Fruit fly (Drosophila melanogaster) whole organism, embryonic: Measurements from ENCODE around the gene CG7953.

Experiments
- Adf1 ChIP-seq: fragments of 200-800 bp; sonication (Bioruptor generic); IDR thresholded peaks from 2 replicates; pipeline ENCODE4 v1.3.6; 2022; ENCODE audit warnings: missing biosample characterization, missing genetic modification characterization
- BtbVII ChIP-seq: fragments of 200-800 bp; sonication (Bioruptor generic); optimal IDR thresholded peaks from 3 replicates; lab custom pipeline; 2017; ENCODE audit warnings: missing biosample characterization, mild to moderate bottlenecking, missing genetic modification characterization
- CG10147 ChIP-seq: fragments of 200-800 bp; sonication (Bioruptor generic); optimal IDR thresholded peaks from 2 replicates; lab custom pipeline; 2019; ENCODE audit warnings: missing biosample characterization, mild to moderate bottlenecking, missing genetic modification characterization, moderate library complexity
- CG12071 ChIP-seq: fragments of 200-800 bp; sonication (Bioruptor generic); optimal IDR thresholded peaks from 3 replicates; lab custom pipeline; 2018; ENCODE audit warnings: missing biosample characterization, mild to moderate bottlenecking, missing genetic modification characterization
- CG13123 ChIP-seq: fragments of 200-800 bp; sonication (Bioruptor generic); optimal IDR thresholded peaks from 2 replicates; lab custom pipeline; 2016; ENCODE audit warnings: missing biosample characterization, missing genetic modification characterization
- CG13296 ChIP-seq: fragments of 200-800 bp; sonication (Bioruptor generic); optimal IDR thresholded peaks from 3 replicates; lab custom pipeline; 2018; ENCODE audit warnings: missing biosample characterization, mild to moderate bottlenecking, missing genetic modification characterization
- CG14441 ChIP-seq: fragments of 200-800 bp; sonication (Bioruptor generic); IDR thresholded peaks from 2 replicates; pipeline ENCODE4 v1.3.6; 2022; ENCODE audit warnings: missing biosample characterization, missing genetic modification characterization
- CG14965 ChIP-seq: fragments of 200-800 bp; sonication (Bioruptor generic); optimal IDR thresholded peaks from 2 replicates; lab custom pipeline; 2016; ENCODE audit warnings: missing biosample characterization, missing genetic modification characterization, borderline replicate concordance
- CG17385 ChIP-seq: fragments of 200-800 bp; sonication (Bioruptor generic); optimal IDR thresholded peaks from 3 replicates; lab custom pipeline; 2018; ENCODE audit warnings: missing biosample characterization, mild to moderate bottlenecking, missing genetic modification characterization
- CG2712 ChIP-seq: fragments of 200-800 bp; optimal IDR thresholded peaks from 3 replicates; lab custom pipeline; 2019; ENCODE audit warnings: missing biosample characterization, mild to moderate bottlenecking, missing genetic modification characterization, moderate library complexity
- CG2875 ChIP-seq: fragments of 200-800 bp; sonication (Bioruptor generic); optimal IDR thresholded peaks from 2 replicates; lab custom pipeline; 2017; ENCODE audit warnings: missing biosample characterization, mild to moderate bottlenecking, missing genetic modification characterization, missing genetic modification reagents
- CG32772 ChIP-seq: fragments of 200-800 bp; sonication (Bioruptor generic); IDR thresholded peaks from 2 replicates; pipeline ENCODE4 v1.3.6; 2022; ENCODE audit warnings: missing biosample characterization, missing genetic modification characterization
- CG4282 ChIP-seq: fragments of 200-800 bp; sonication (Bioruptor generic); optimal IDR thresholded peaks from 2 replicates; lab custom pipeline; 2016; ENCODE audit warnings: missing biosample characterization, missing genetic modification characterization
- CG4617 ChIP-seq: fragments of 200-800 bp; sonication (Bioruptor generic); optimal IDR thresholded peaks from 3 replicates; lab custom pipeline; 2016; ENCODE audit warnings: missing biosample characterization, missing genetic modification characterization, borderline replicate concordance
- CG6175 ChIP-seq: fragments of 200-800 bp; sonication (Bioruptor generic); IDR thresholded peaks from 3 replicates; pipeline ENCODE4 v1.3.6; 2022; ENCODE audit warnings: missing biosample characterization, missing genetic modification characterization
- CG8089 ChIP-seq: fragments of 200-800 bp; sonication (Bioruptor generic); optimal IDR thresholded peaks from 3 replicates; lab custom pipeline; 2016; ENCODE audit warnings: missing biosample characterization, missing genetic modification characterization
- Dref ChIP-seq: fragments of 200-800 bp; sonication (Bioruptor generic); IDR thresholded peaks from 2 replicates; pipeline ENCODE4 v1.3.6; 2022; ENCODE audit warnings: missing biosample characterization, missing genetic modification characterization
- Elba2 ChIP-seq: fragments of 200-800 bp; sonication (Bioruptor generic); optimal IDR thresholded peaks from 3 replicates; lab custom pipeline; 2016; ENCODE audit warnings: missing biosample characterization, missing genetic modification characterization
- Fer3 ChIP-seq: fragments of 200-800 bp; sonication (Bioruptor generic); optimal IDR thresholded peaks from 2 replicates; lab custom pipeline; 2018; ENCODE audit warnings: missing biosample characterization, mild to moderate bottlenecking, missing genetic modification characterization, moderate library complexity
- Gug ChIP-seq: fragments of 200-800 bp; sonication (Bioruptor generic); IDR thresholded peaks from 4 replicates; pipeline ENCODE4 v1.3.6; 2022; ENCODE audit warnings: missing biosample characterization, missing genetic modification characterization
- HHEX ChIP-seq: fragments of 200-800 bp; sonication (Bioruptor generic); optimal IDR thresholded peaks from 3 replicates; lab custom pipeline; 2017; ENCODE audit warnings: missing biosample characterization, mild to moderate bottlenecking, missing genetic modification characterization, missing genetic modification reagents
- Hand ChIP-seq: fragments of 200-800 bp; sonication (Bioruptor generic); optimal IDR thresholded peaks from 2 replicates; lab custom pipeline; 2017; ENCODE audit warnings: mild to moderate bottlenecking, missing biosample characterization, missing genetic modification reagents, missing genetic modification characterization
- MBD-R2 ChIP-seq: fragments of 200-800 bp; sonication (Bioruptor generic); IDR thresholded peaks from 2 replicates; pipeline ENCODE4 v1.3.6; 2022; ENCODE audit warnings: missing biosample characterization, missing genetic modification characterization
- MTF-1 ChIP-seq: fragments of 200-800 bp; sonication (Bioruptor generic); optimal IDR thresholded peaks from 2 replicates; lab custom pipeline; 2018; ENCODE audit warnings: missing biosample characterization, mild to moderate bottlenecking, missing genetic modification characterization, borderline replicate concordance
- Meics ChIP-seq: fragments of 200-800 bp; sonication (Bioruptor generic); optimal IDR thresholded peaks from 2 replicates; lab custom pipeline; 2017; ENCODE audit warnings: missing biosample characterization, mild to moderate bottlenecking, missing genetic modification characterization
- Mrtf ChIP-seq: fragments of 200-800 bp; sonication (Bioruptor generic); IDR thresholded peaks from 3 replicates; pipeline ENCODE4 v1.3.6; 2022; ENCODE audit warnings: missing biosample characterization, missing genetic modification characterization
- NfI ChIP-seq: fragments of 200-800 bp; sonication (Bioruptor generic); optimal IDR thresholded peaks from 3 replicates; lab custom pipeline; 2018; ENCODE audit warnings: missing biosample characterization, mild to moderate bottlenecking, missing genetic modification characterization, moderate library complexity
- Oaz ChIP-seq: fragments of 200-800 bp; sonication (Bioruptor generic); IDR thresholded peaks from 2 replicates; pipeline ENCODE4 v1.3.6; 2022; ENCODE audit warnings: missing biosample characterization, missing genetic modification characterization
- Oli ChIP-seq: fragments of 200-800 bp; sonication (Bioruptor generic); optimal IDR thresholded peaks from 2 replicates; lab custom pipeline; 2018; ENCODE audit warnings: missing biosample characterization, mild to moderate bottlenecking, missing genetic modification characterization, moderate library complexity
- Rfx ChIP-seq: fragments of 200-800 bp; sonication (Bioruptor generic); IDR thresholded peaks from 2 replicates; pipeline ENCODE4 v1.3.6; 2022; ENCODE audit warnings: missing biosample characterization, missing genetic modification characterization
- Rx ChIP-seq: fragments of 200-800 bp; sonication (Bioruptor generic); IDR thresholded peaks from 2 replicates; pipeline ENCODE4 v1.3.6; 2022; ENCODE audit warnings: missing biosample characterization, missing genetic modification characterization
- Scr ChIP-seq: fragments of 200-800 bp; sonication (Bioruptor generic); IDR thresholded peaks from 2 replicates; pipeline ENCODE4 v1.3.6; 2022; ENCODE audit warnings: missing biosample characterization, missing genetic modification characterization; ENCODE audit not compliant: partially characterized antibody
- Tbp ChIP-seq: fragments of >200 bp; optimal IDR thresholded peaks from 2 replicates; lab custom pipeline; 2018; ENCODE audit warnings: missing biosample characterization, missing genetic modification characterization
- amos ChIP-seq: fragments of 200-800 bp; sonication (Bioruptor generic); IDR thresholded peaks from 2 replicates; pipeline ENCODE4 v1.3.6; 2022; ENCODE audit warnings: missing biosample characterization, missing genetic modification characterization; ENCODE audit not compliant: partially characterized antibody
- bsh ChIP-seq, 2 experiments: fragments of 200-800 bp; sonication (Bioruptor generic); optimal IDR thresholded peaks; 2 replicates each; lab custom pipeline; 2017 to 2018; ENCODE audit warnings: mild to moderate bottlenecking in 2 of 2, missing biosample characterization in 2 of 2, missing genetic modification characterization in 2 of 2, moderate library complexity in 1 of 2
- eyg ChIP-seq: fragments of 200-800 bp; sonication (Bioruptor generic); optimal IDR thresholded peaks from 3 replicates; lab custom pipeline; 2016; ENCODE audit warnings: missing biosample characterization, missing genetic modification characterization
- fd102C ChIP-seq: fragments of 200-800 bp; sonication (Bioruptor generic); optimal IDR thresholded peaks from 2 replicates; lab custom pipeline; 2018; ENCODE audit warnings: missing biosample characterization, mild to moderate bottlenecking, missing genetic modification characterization, moderate library complexity
- fd96Cb ChIP-seq: fragments of 200-800 bp; sonication (Bioruptor generic); optimal IDR thresholded peaks from 2 replicates; lab custom pipeline; 2018; ENCODE audit warnings: missing biosample characterization, mild to moderate bottlenecking, missing genetic modification characterization, moderate library complexity
- gt ChIP-seq: fragments of 200-800 bp; sonication (Bioruptor generic); IDR thresholded peaks from 2 replicates; pipeline ENCODE4 v1.3.6; 2022; ENCODE audit warnings: missing biosample characterization, missing genetic modification characterization
- her ChIP-seq: fragments of 200-800 bp; sonication (Bioruptor generic); optimal IDR thresholded peaks from 2 replicates; lab custom pipeline; 2016; ENCODE audit warnings: missing biosample characterization, missing genetic modification characterization
- jing ChIP-seq: fragments of 200-800 bp; sonication (Bioruptor generic); optimal IDR thresholded peaks from 2 replicates; lab custom pipeline; 2018; ENCODE audit warnings: missing biosample characterization, mild to moderate bottlenecking, missing genetic modification characterization
- lilli ChIP-seq: fragments of 200-800 bp; sonication (Bioruptor generic); optimal IDR thresholded peaks from 3 replicates; lab custom pipeline; 2016; ENCODE audit warnings: missing biosample characterization, missing genetic modification characterization
- lmd ChIP-seq: fragments of 200-800 bp; sonication (Bioruptor generic); IDR thresholded peaks from 2 replicates; pipeline ENCODE4 v1.3.6; 2022; ENCODE audit warnings: missing biosample characterization, missing genetic modification characterization
- maf-S ChIP-seq: fragments of 200-800 bp; sonication (Bioruptor generic); optimal IDR thresholded peaks from 2 replicates; lab custom pipeline; 2016; ENCODE audit warnings: missing biosample characterization, missing genetic modification characterization
- nerfin-1 ChIP-seq: fragments of 200-800 bp; sonication (Bioruptor generic); optimal IDR thresholded peaks from 3 replicates; lab custom pipeline; 2019; ENCODE audit warnings: missing biosample characterization, mild to moderate bottlenecking, missing genetic modification characterization, moderate library complexity
- nom ChIP-seq: fragments of 200-800 bp; sonication (Bioruptor generic); optimal IDR thresholded peaks from 2 replicates; lab custom pipeline; 2017; ENCODE audit warnings: missing biosample characterization, missing genetic modification characterization, mild to moderate bottlenecking, moderate library complexity, missing genetic modification reagents
- tap ChIP-seq: fragments of 200-800 bp; optimal IDR thresholded peaks from 3 replicates; lab custom pipeline; 2019; ENCODE audit warnings: missing biosample characterization, mild to moderate bottlenecking, missing genetic modification characterization, moderate library complexity
- tgo ChIP-seq: fragments of 200-800 bp; sonication (Bioruptor generic); IDR thresholded peaks from 3 replicates; pipeline ENCODE4 v1.3.6; 2022; ENCODE audit warnings: missing biosample characterization, missing genetic modification characterization
- toy ChIP-seq: fragments of 200-800 bp; sonication (Bioruptor generic); IDR thresholded peaks from 2 replicates; pipeline ENCODE4 v1.3.6; 2022; ENCODE audit warnings: missing biosample characterization, missing genetic modification characterization
- z ChIP-seq: fragments of 200-800 bp; sonication (Bioruptor generic); IDR thresholded peaks from 3 replicates; pipeline ENCODE4 v1.3.6; 2022; ENCODE audit warnings: missing biosample characterization, missing genetic modification characterization
- zfh2 ChIP-seq: fragments of 200-800 bp; sonication (Bioruptor generic); optimal IDR thresholded peaks from 2 replicates; lab custom pipeline; 2016; ENCODE audit warnings: missing biosample characterization, missing genetic modification characterization

CG7953 gene

dm6 chr2L:13813604-13814178 lies 34.0 kb upstream of the CG7953 start, which contains the start of gene Sos (continued):
- TF ChIP-seq CG14965 (GFP tag; lab: Kevin White, UChicago) (no peak), CG14441 (GFP tag; lab: Robert Waterston, UW) (no peak), CG17385 (GFP tag; lab: Kevin White, UChicago) (peak; percentile 99), CG10147 (GFP tag; lab: Kevin White, UChicago) (no peak), fd102C (no peak), Gug (GFP tag; lab: Robert Waterston, UW) (no peak), Fer3 (no peak), Oaz (no peak), CG4617 (peak; percentile 82), Dref (GFP tag; lab: Robert Waterston, UW) (peak; percentile 54), CG12071 (GFP tag; lab: Kevin White, UChicago) (no peak), MBD-R2 (GFP tag; lab: Robert Waterston, UW) (peak; percentile 87), lmd (GFP tag; lab: Robert Waterston, UW) (no peak), her (GFP tag; lab: Kevin White, UChicago) (no peak), CG4282 (GFP tag; lab: Kevin White, UChicago) (no peak), zfh2 (GFP tag; lab: Kevin White, UChicago) (no peak), jing (GFP tag; lab: Kevin White, UChicago) (no peak), Oli (tag; lab: Kevin White, UChicago) (no peak), Rx (GFP tag; lab: Robert Waterston, UW) (no peak), CG6175 (GFP tag; lab: Robert Waterston, UW) (no peak), BtbVII (GFP tag; lab: Kevin White, UChicago) (no peak), CG32772 (GFP tag; lab: Robert Waterston, UW) (no peak), Meics (GFP tag; lab: Kevin White, UChicago) (no peak), Hand (GFP tag; lab: Kevin White, UChicago) (no peak), HHEX (GFP tag; lab: Kevin White, UChicago) (no peak), gt (GFP tag; lab: Robert Waterston, UW) (no peak), CG8089 (no peak), bsh (GFP tag; optimal IDR thresholded peaks at IDR 0.05; lab: Kevin White, UChicago) (no peak), tgo (GFP tag; lab: Robert Waterston, UW) (no peak), Elba2 (GFP tag; lab: Kevin White, UChicago) (peak; percentile 33), tap (no peak), maf-S (no peak), z (GFP tag; lab: Robert Waterston, UW) (no peak), Adf1 (GFP tag; lab: Robert Waterston, UW) (no peak), amos (GFP tag; lab: Robert Waterston, UW) (peak; percentile 17; the same call in 1 of the 2 replicates), NfI (no peak), toy (GFP tag; lab: Robert Waterston, UW) (no peak), CG2712 (tag; lab: Kevin White, UChicago) (no peak), MTF-1 (GFP tag; lab: Kevin White, UChicago) (no peak), CG13123 (GFP tag; lab: Kevin White, UChicago) (no peak), nerfin-1 (no peak), lilli (GFP tag; lab: Kevin White, UChicago) (no peak), Tbp (GFP tag; lab: Kevin White, UChicago) (no peak), eyg (GFP tag; lab: Kevin White, UChicago) (no peak), nom (no peak), Mrtf (no peak), Rfx (GFP tag; lab: Robert Waterston, UW) (no peak), Scr (GFP tag; lab: Robert Waterston, UW) (peak; percentile 27; the same call in 1 of the 2 replicates), CG2875 (GFP tag; lab: Kevin White, UChicago) (no peak), fd96Cb (tag; lab: Kevin White, UChicago) (no peak), CG13296 (GFP tag; lab: Kevin White, UChicago) (no peak)
